Fruit fly (Drosophila melanogaster) whole organism, embryonic: ENCODE measurements around the gene CG5160.

Experiments used
- Bteb2 ChIP-seq: fragments of 200-800 bp; sonication (Bioruptor generic); optimal IDR thresholded peaks from 2 replicates; lab custom pipeline; 2016; ENCODE audit warnings: missing biosample characterization, missing genetic modification characterization
- CG10267 ChIP-seq: fragments of 200-800 bp; sonication (Bioruptor generic); optimal IDR thresholded peaks from 2 replicates; lab custom pipeline; 2018; ENCODE audit warnings: missing biosample characterization, mild to moderate bottlenecking, missing genetic modification characterization, moderate library complexity
- CG10274 ChIP-seq: fragments of 200-800 bp; sonication (Bioruptor generic); optimal IDR thresholded peaks from 3 replicates; lab custom pipeline; 2017; ENCODE audit warnings: missing biosample characterization, mild to moderate bottlenecking, missing genetic modification characterization
- CG10366 ChIP-seq: fragments of 200-800 bp; sonication (Bioruptor generic); IDR thresholded peaks from 2 replicates; pipeline ENCODE4 v1.3.6; 2022; ENCODE audit warnings: missing biosample characterization, missing genetic modification characterization
- CG13424 ChIP-seq: fragments of 200-800 bp; sonication (Bioruptor generic); optimal IDR thresholded peaks from 2 replicates; lab custom pipeline; 2019; ENCODE audit warnings: missing biosample characterization, mild to moderate bottlenecking, missing genetic modification characterization, moderate library complexity
- CG14860 ChIP-seq: fragments of 200-800 bp; sonication (Bioruptor generic); IDR thresholded peaks from 3 replicates; pipeline ENCODE4 v1.3.6; 2022; ENCODE audit warnings: missing biosample characterization, missing genetic modification characterization; ENCODE audit not compliant: partially characterized antibody
- CG16863 ChIP-seq: fragments of 200-800 bp; sonication (Bioruptor generic); optimal IDR thresholded peaks from 3 replicates; lab custom pipeline; 2016; ENCODE audit warnings: missing biosample characterization, missing genetic modification characterization
- CG17186 ChIP-seq: fragments of 200-800 bp; sonication (Bioruptor generic); optimal IDR thresholded peaks from 3 replicates; lab custom pipeline; 2017; ENCODE audit warnings: missing biosample characterization, missing genetic modification reagents, missing genetic modification characterization
- CG18599 ChIP-seq: fragments of 200-800 bp; sonication (Bioruptor generic); optimal IDR thresholded peaks from 3 replicates; lab custom pipeline; 2017; ENCODE audit warnings: missing biosample characterization, missing genetic modification characterization, mild to moderate bottlenecking, moderate library complexity, missing genetic modification reagents
- CG3281 ChIP-seq: fragments of 200-800 bp; sonication (Bioruptor generic); optimal IDR thresholded peaks from 3 replicates; lab custom pipeline; 2017; ENCODE audit warnings: missing biosample characterization, mild to moderate bottlenecking, missing genetic modification characterization
- CG6175 ChIP-seq: fragments of 200-800 bp; sonication (Bioruptor generic); IDR thresholded peaks from 3 replicates; pipeline ENCODE4 v1.3.6; 2022; ENCODE audit warnings: missing biosample characterization, missing genetic modification characterization
- CG6254 ChIP-seq: fragments of 200-800 bp; sonication (Bioruptor generic); optimal IDR thresholded peaks from 3 replicates; lab custom pipeline; 2017; ENCODE audit warnings: mild to moderate bottlenecking, missing biosample characterization, missing genetic modification reagents, missing genetic modification characterization
- CG8359 ChIP-seq: fragments of 200-800 bp; sonication (Bioruptor generic); optimal IDR thresholded peaks from 2 replicates; lab custom pipeline; 2017; ENCODE audit warnings: missing biosample characterization, mild to moderate bottlenecking, missing genetic modification characterization, borderline replicate concordance
- CG8924 ChIP-seq: fragments of 200-800 bp; optimal IDR thresholded peaks from 3 replicates; lab custom pipeline; 2019; ENCODE audit warnings: missing biosample characterization, mild to moderate bottlenecking, missing genetic modification characterization, moderate library complexity
- CG8944 ChIP-seq: fragments of 200-800 bp; sonication (Bioruptor generic); optimal IDR thresholded peaks from 3 replicates; lab custom pipeline; 2016; ENCODE audit warnings: missing biosample characterization, missing genetic modification characterization
- CG9437 ChIP-seq: fragments of 200-800 bp; sonication (Bioruptor generic); optimal IDR thresholded peaks from 2 replicates; lab custom pipeline; 2018; ENCODE audit warnings: missing biosample characterization, mild to moderate bottlenecking, missing genetic modification characterization
- CG9817 ChIP-seq: fragments of 200-800 bp; sonication (Bioruptor generic); optimal IDR thresholded peaks from 2 replicates; lab custom pipeline; 2018; ENCODE audit warnings: missing biosample characterization, mild to moderate bottlenecking, missing genetic modification characterization, moderate library complexity
- Dip3 ChIP-seq: fragments of 200-800 bp; sonication (Bioruptor generic); optimal IDR thresholded peaks from 3 replicates; lab custom pipeline; 2016; ENCODE audit warnings: missing biosample characterization, missing genetic modification characterization
- ERR ChIP-seq: fragments of 200-800 bp; sonication (Bioruptor generic); optimal IDR thresholded peaks from 2 replicates; lab custom pipeline; 2016; ENCODE audit warnings: missing biosample characterization, missing genetic modification characterization
- Gsc ChIP-seq: fragments of 200-800 bp; sonication (Bioruptor generic); IDR thresholded peaks from 2 replicates; pipeline ENCODE4 v1.3.6; 2022; ENCODE audit warnings: missing biosample characterization, missing genetic modification characterization
- HmgZ ChIP-seq: fragments of 200-800 bp; sonication (Bioruptor generic); optimal IDR thresholded peaks from 2 replicates; lab custom pipeline; 2018; ENCODE audit warnings: missing biosample characterization, mild to moderate bottlenecking, missing genetic modification characterization
- Hsf ChIP-seq: fragments of 200-800 bp; sonication (Bioruptor generic); optimal IDR thresholded peaks from 3 replicates; lab custom pipeline; 2016; ENCODE audit warnings: missing biosample characterization, missing genetic modification characterization
- Lim3 ChIP-seq: fragments of 200-800 bp; sonication (Bioruptor generic); IDR thresholded peaks from 2 replicates; pipeline ENCODE4 v1.3.6; 2022; ENCODE audit warnings: missing biosample characterization, missing genetic modification characterization
- NfI ChIP-seq: fragments of 200-800 bp; sonication (Bioruptor generic); optimal IDR thresholded peaks from 3 replicates; lab custom pipeline; 2018; ENCODE audit warnings: missing biosample characterization, mild to moderate bottlenecking, missing genetic modification characterization, moderate library complexity
- Scr ChIP-seq: fragments of 200-800 bp; sonication (Bioruptor generic); IDR thresholded peaks from 2 replicates; pipeline ENCODE4 v1.3.6; 2022; ENCODE audit warnings: missing biosample characterization, missing genetic modification characterization; ENCODE audit not compliant: partially characterized antibody
- Six4 ChIP-seq: fragments of 200-800 bp; sonication (Bioruptor generic); optimal IDR thresholded peaks from 2 replicates; lab custom pipeline; 2016; ENCODE audit warnings: missing biosample characterization, missing genetic modification characterization
- Stat92E ChIP-seq, 3 experiments: fragments of >200 bp in 2 of 3; fragments of 200-800 bp in 1 of 3; sonication (Bioruptor generic) in 1 of 3; optimal IDR thresholded peaks; 2 replicates each; lab custom pipeline; 2017 to 2019; ENCODE audit warnings: missing biosample characterization in 3 of 3, missing genetic modification characterization in 3 of 3, mild to moderate bottlenecking in 1 of 3, moderate library complexity in 1 of 3
- TFAM ChIP-seq: fragments of 200-800 bp; sonication (Bioruptor generic); optimal IDR thresholded peaks from 2 replicates; lab custom pipeline; 2017; ENCODE audit warnings: missing biosample characterization, missing genetic modification characterization, inconsistent platforms
- Tbp ChIP-seq: fragments of >200 bp; optimal IDR thresholded peaks from 2 replicates; lab custom pipeline; 2018; ENCODE audit warnings: missing biosample characterization, missing genetic modification characterization
- Xrp1 ChIP-seq: fragments of 200-800 bp; sonication (Bioruptor generic); IDR thresholded peaks from 2 replicates; pipeline ENCODE4 v1.3.6; 2022; ENCODE audit warnings: missing biosample characterization, missing genetic modification characterization
- ara ChIP-seq: fragments of 200-800 bp; sonication (Bioruptor generic); IDR thresholded peaks from 2 replicates; pipeline ENCODE4 v1.3.6; 2022; ENCODE audit warnings: missing biosample characterization, missing genetic modification characterization
- chinmo ChIP-seq: fragments of 200-800 bp; sonication (Bioruptor generic); IDR thresholded peaks from 4 replicates; pipeline ENCODE4 v1.3.6; 2022; ENCODE audit warnings: missing biosample characterization, missing genetic modification characterization; ENCODE audit not compliant: partially characterized antibody
- ci ChIP-seq: fragments of 200-800 bp; sonication (Bioruptor generic); IDR thresholded peaks from 3 replicates; pipeline ENCODE4 v1.3.6; 2022; ENCODE audit warnings: missing biosample characterization, missing genetic modification characterization
- cwo ChIP-seq: fragments of 200-800 bp; sonication (Bioruptor generic); optimal IDR thresholded peaks from 3 replicates; lab custom pipeline; 2017; ENCODE audit warnings: missing biosample characterization, missing genetic modification characterization, mild to moderate bottlenecking, moderate library complexity, missing genetic modification reagents
- ftz-f1 ChIP-seq: fragments of 200-800 bp; sonication (Bioruptor generic); optimal IDR thresholded peaks from 2 replicates; lab custom pipeline; 2016; ENCODE audit warnings: missing biosample characterization, missing genetic modification characterization
- gfzf ChIP-seq: fragments of 200-800 bp; sonication (Bioruptor generic); optimal IDR thresholded peaks from 2 replicates; lab custom pipeline; 2016; ENCODE audit warnings: missing biosample characterization, mild to moderate bottlenecking, missing genetic modification characterization, moderate library complexity
- h ChIP-seq: fragments of >200 bp; optimal IDR thresholded peaks from 2 replicates; lab custom pipeline; 2017
- hbn ChIP-seq: fragments of 200-800 bp; sonication (Bioruptor generic); IDR thresholded peaks from 2 replicates; pipeline ENCODE4 v1.3.6; 2022; ENCODE audit warnings: missing biosample characterization, missing genetic modification characterization; ENCODE audit not compliant: partially characterized antibody
- ind ChIP-seq: fragments of 200-800 bp; sonication (Bioruptor generic); optimal IDR thresholded peaks from 3 replicates; lab custom pipeline; 2016; ENCODE audit warnings: missing biosample characterization, missing genetic modification characterization
- jigr1 ChIP-seq: fragments of 200-800 bp; sonication (Bioruptor generic); IDR thresholded peaks from 3 replicates; pipeline ENCODE4 v1.3.6; 2022; ENCODE audit warnings: missing biosample characterization, missing genetic modification characterization
- maf-S ChIP-seq: fragments of 200-800 bp; sonication (Bioruptor generic); optimal IDR thresholded peaks from 2 replicates; lab custom pipeline; 2016; ENCODE audit warnings: missing biosample characterization, missing genetic modification characterization
- nerfin-2 ChIP-seq: fragments of 200-800 bp; sonication (Bioruptor generic); IDR thresholded peaks from 2 replicates; pipeline ENCODE4 v1.3.6; 2022; ENCODE audit warnings: missing biosample characterization, missing genetic modification characterization; ENCODE audit not compliant: partially characterized antibody
- pzg ChIP-seq: fragments of 200-800 bp; sonication (Bioruptor generic); optimal IDR thresholded peaks from 3 replicates; lab custom pipeline; 2018; ENCODE audit warnings: missing biosample characterization, mild to moderate bottlenecking, missing genetic modification characterization, moderate library complexity
- schlank ChIP-seq: fragments of 200-800 bp; sonication (Bioruptor generic); optimal IDR thresholded peaks from 2 replicates; lab custom pipeline; 2018; ENCODE audit warnings: missing biosample characterization, mild to moderate bottlenecking, missing genetic modification characterization
- sim ChIP-seq: fragments of 200-800 bp; sonication (Bioruptor generic); IDR thresholded peaks from 2 replicates; pipeline ENCODE4 v1.3.6; 2022; ENCODE audit warnings: missing biosample characterization, missing genetic modification characterization
- slp2 ChIP-seq: fragments of 200-800 bp; sonication (Bioruptor generic); optimal IDR thresholded peaks from 2 replicates; lab custom pipeline; 2016; ENCODE audit warnings: missing biosample characterization, missing genetic modification characterization
- stwl ChIP-seq: fragments of 200-800 bp; sonication (Bioruptor generic); optimal IDR thresholded peaks from 3 replicates; lab custom pipeline; 2018; ENCODE audit warnings: missing biosample characterization, mild to moderate bottlenecking, missing genetic modification characterization, moderate library complexity
- wdn ChIP-seq: fragments of 200-800 bp; sonication (Bioruptor generic); IDR thresholded peaks from 2 replicates; pipeline ENCODE4 v1.3.6; 2022; ENCODE audit warnings: missing biosample characterization, missing genetic modification characterization
- wor ChIP-seq: fragments of 200-800 bp; sonication (Bioruptor generic); IDR thresholded peaks from 2 replicates; pipeline ENCODE4 v1.3.6; 2022; ENCODE audit warnings: missing biosample characterization, missing genetic modification characterization

CG5160 gene

dm6 chr2L:7426326-7427066, 27.9 kb upstream of the CG5160 start, which contains the start of gene muc (continued):
- TF ChIP-seq ind (GFP tag; lab: Kevin White, UChicago) (peak; percentile 17), gfzf (GFP tag; lab: Kevin White, UChicago) (peak; percentile 89), sim (no peak), TFAM (GFP tag; lab: Kevin White, UChicago) (no peak), CG17186 (GFP tag; lab: Kevin White, UChicago) (peak; percentile 54), CG9817 (tag; lab: Kevin White, UChicago) (peak; percentile 47), CG8924 (peak; percentile 41), ara (GFP tag; lab: Robert Waterston, UW) (no peak), CG16863 (GFP tag; lab: Kevin White, UChicago) (no peak), NfI (GFP tag; lab: Kevin White, UChicago) (peak; percentile 6), CG10366 (GFP tag; lab: Robert Waterston, UW) (peak; percentile 29; the same call in 1 of the 2 replicates), Six4 (no peak), Tbp (no peak), schlank (tag; lab: Kevin White, UChicago) (no peak), CG8359 (no peak), CG9437 (GFP tag; lab: Kevin White, UChicago) (peak; percentile 61), Stat92E (GFP tag; optimal IDR thresholded peaks at IDR 0.05; lab: Kevin White, UChicago) (peak in 1 of 3 experiments; percentile 78), CG18599 (peak; percentile 33), maf-S (GFP tag; lab: Kevin White, UChicago) (peak; percentile 10), ftz-f1 (GFP tag; lab: Kevin White, UChicago) (no peak), wor (GFP tag; lab: Robert Waterston, UW) (no peak), slp2 (GFP tag; lab: Kevin White, UChicago) (no peak), h (lab: Kevin White, UChicago) (no peak), nerfin-2 (GFP tag; lab: Robert Waterston, UW) (peak; percentile 26), jigr1 (GFP tag; lab: Robert Waterston, UW) (no peak), ci (GFP tag; lab: Robert Waterston, UW) (0 out of 3 replicates have a peak, but pooled peaks have one; percentile 29), Scr (peak; percentile 75), CG10274 (GFP tag; lab: Kevin White, UChicago) (no peak), Xrp1 (peak; percentile 41; the same call in 1 of the 2 replicates), Gsc (GFP tag; lab: Robert Waterston, UW) (no peak), CG6175 (GFP tag; lab: Robert Waterston, UW) (no peak), Hsf (peak; percentile 2), CG10267 (tag; lab: Kevin White, UChicago) (peak; percentile 39), Bteb2 (GFP tag; lab: Kevin White, UChicago) (no peak), CG6254 (GFP tag; lab: Kevin White, UChicago) (no peak), CG13424 (tag; lab: Kevin White, UChicago) (peak; percentile 48), chinmo (GFP tag; lab: Robert Waterston, UW) (no peak), Lim3 (GFP tag; lab: Robert Waterston, UW) (no peak), ERR (GFP tag; lab: Kevin White, UChicago) (no peak), HmgZ (tag; lab: Kevin White, UChicago) (no peak), CG3281 (no peak), hbn (GFP tag; lab: Robert Waterston, UW) (peak; percentile 36; the same call in 1 of the 2 replicates), CG14860 (GFP tag; lab: Robert Waterston, UW) (peak; percentile 40; the same call in 2 of the 3 replicates), Dip3 (no peak), cwo (GFP tag; lab: Kevin White, UChicago) (no peak), CG8944 (GFP tag; lab: Kevin White, UChicago) (peak; percentile 19), stwl (peak; percentile 71), pzg (GFP tag; lab: Kevin White, UChicago) (peak; percentile 63), wdn (no peak)
